Worm (Caenorhabditis elegans): ENCODE measurements around the gene F49E12.7.
"Not testable (repeated sequence)": the region's sequence is repeated elsewhere in the genome, so short reads cannot be mapped to it uniquely, and the experiment has no call there.

The F49E12.7 gene

DNA sequence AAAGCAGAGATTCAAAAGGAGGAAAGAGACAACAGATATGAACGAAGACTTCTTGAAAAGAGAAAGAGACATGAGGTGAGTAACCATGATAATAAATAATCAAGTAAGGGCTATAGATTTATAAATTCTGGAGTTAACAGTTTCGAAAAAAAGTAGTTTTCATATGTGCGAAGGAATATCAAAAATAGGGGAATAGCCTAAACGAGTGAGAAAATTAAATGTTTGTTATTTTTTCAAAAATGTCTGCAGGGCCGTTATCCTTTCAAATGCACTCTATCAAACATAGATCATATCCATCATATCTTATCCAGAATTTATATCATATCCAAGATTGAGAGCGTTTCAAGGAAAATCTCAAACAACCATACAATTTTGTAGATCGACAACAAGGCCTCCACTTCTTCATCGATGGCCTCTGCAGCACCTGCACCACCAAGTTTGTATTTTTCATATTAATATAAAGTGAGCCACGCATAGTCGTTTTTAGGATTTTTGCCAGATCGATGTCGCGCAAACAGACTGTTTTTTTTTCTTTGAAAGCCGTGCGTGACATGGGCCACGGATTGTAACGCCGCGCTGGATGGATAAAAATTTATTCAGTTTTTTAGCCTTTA is 24.9 kb upstream of the F49E12.7 start:
- no peak for TF ChIP-seq unc-55 (GFP tag; optimal IDR thresholded peaks at IDR 0.05)
- TF ChIP-seq elt-3 (tag; optimal IDR thresholded peaks at IDR 0.05) = no peak
- TF ChIP-seq nhr-237 (tag; optimal IDR thresholded peaks at IDR 0.05) = no peak
- TF ChIP-seq lsy-2 (tag; optimal IDR thresholded peaks at IDR 0.05) = no peak
- no peak for TF ChIP-seq unc-39 (tag; optimal IDR thresholded peaks at IDR 0.05)
- TF ChIP-seq mdl-1 (tag; optimal IDR thresholded peaks at IDR 0.05) = no peak
- TF ChIP-seq nhr-25 (tag; optimal IDR thresholded peaks at IDR 0.05) = peak; percentile 85
- no peak for TF ChIP-seq egl-27 (tag; optimal IDR thresholded peaks at IDR 0.05)
- no peak for TF ChIP-seq mbf-1 (tag; optimal IDR thresholded peaks at IDR 0.05)
- peak; percentile 85 for TF ChIP-seq nhr-12 (tag; optimal IDR thresholded peaks at IDR 0.05)
- no peak for TF ChIP-seq Y55F3AM.14 (GFP tag; optimal IDR thresholded peaks at IDR 0.05)
- TF ChIP-seq dmd-4 (tag; optimal IDR thresholded peaks at IDR 0.05) = no peak
- TF ChIP-seq peb-1 (tag; optimal IDR thresholded peaks at IDR 0.05) = no peak
- no peak for TF ChIP-seq ztf-11 (tag; optimal IDR thresholded peaks at IDR 0.05)
- TF ChIP-seq gmeb-1 (tag; optimal IDR thresholded peaks at IDR 0.05) = no peak
- TF ChIP-seq snpc-4 (tag; optimal IDR thresholded peaks at IDR 0.05) = no peak

DNA sequence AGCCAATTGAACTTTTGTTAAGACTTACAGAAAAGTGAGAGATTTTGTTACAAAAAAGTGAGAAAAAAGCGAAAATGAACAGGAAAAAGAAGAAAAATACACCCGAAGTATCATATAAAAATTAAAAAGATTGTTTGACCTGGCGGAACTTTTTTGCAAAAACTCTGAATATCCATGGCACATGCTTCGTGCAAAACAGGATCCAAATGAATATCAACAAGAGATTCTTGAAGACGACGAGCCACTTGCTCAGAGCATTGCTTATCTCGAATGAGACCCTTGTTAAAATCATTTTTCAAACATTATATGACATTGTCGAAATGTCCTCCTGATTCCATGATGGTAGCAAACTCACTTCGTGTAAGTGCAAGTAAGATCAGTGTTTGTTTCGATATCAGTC is 23.9 kb upstream of the F49E12.7 start, which contains the start of gene F14E5.8:
F14E5.8 (plus strand) TSS at position 301 of the 400 bp plus-strand sequence.
- not testable (repeated sequence) for TF ChIP-seq C34F6.9, nhr-77, nhr-23 (tag; optimal IDR thresholded peaks at IDR 0.05)

DNA sequence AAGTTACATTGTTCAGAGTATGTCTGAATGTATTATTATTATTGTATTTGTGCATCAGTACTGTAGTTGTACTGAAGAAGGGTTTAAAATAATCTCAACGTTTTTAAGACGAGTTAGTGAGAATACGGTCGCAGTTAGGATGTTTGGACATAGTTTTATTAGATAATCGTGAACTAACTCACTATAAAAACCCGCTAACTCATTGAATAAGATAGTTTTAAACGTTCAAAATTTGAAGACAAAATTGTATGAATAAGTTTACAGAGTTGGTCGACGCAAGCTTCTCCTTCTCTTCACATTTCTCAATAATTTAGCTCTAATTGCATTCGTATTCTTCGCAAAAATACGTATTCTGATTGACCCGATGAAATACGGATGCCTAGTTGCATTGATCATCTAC is 23.1 kb upstream of the F49E12.7 start:
- no peak for TF ChIP-seq unc-39 (tag; optimal IDR thresholded peaks at IDR 0.05)
- no peak for TF ChIP-seq zag-1 (tag; optimal IDR thresholded peaks at IDR 0.05)
- TF ChIP-seq ztf-4 (tag; optimal IDR thresholded peaks at IDR 0.05) = no peak
- no peak for TF ChIP-seq mdl-1 (tag; optimal IDR thresholded peaks at IDR 0.05)
- peak; percentile 81 for TF ChIP-seq nhr-12 (tag; optimal IDR thresholded peaks at IDR 0.05)
- TF ChIP-seq nhr-25 (tag; optimal IDR thresholded peaks at IDR 0.05) = peak; percentile 76
- TF ChIP-seq mab-5 (tag; optimal IDR thresholded peaks at IDR 0.05) = peak; percentile 25
- no peak for TF ChIP-seq crh-2 (tag; optimal IDR thresholded peaks at IDR 0.05)

DNA sequence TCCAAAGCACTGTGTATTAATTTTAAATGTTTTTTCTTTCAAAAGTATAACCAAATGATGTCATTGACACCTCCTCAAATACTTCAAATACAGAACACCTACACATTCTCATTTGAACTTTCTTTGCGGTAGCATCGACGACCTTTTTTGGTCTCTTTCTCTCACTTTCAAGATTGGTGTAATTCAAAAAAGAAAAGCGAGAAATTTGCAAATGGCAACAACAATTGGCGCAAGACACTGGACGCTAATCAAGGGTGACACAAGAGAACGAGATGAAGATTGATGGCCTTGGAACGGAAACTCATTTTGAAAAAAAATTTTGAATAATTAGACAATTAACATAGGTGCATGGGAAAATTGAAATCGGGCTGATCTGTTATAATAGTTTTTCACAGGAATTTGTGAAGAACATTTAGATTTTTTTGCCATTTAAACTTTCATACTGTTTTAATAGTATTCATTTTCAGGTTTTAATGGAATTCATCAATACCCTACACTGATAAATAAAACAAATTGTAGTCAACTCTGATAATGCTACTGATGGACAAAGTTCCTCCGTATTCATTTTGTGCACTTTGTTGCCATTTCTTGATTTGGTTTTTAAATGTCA is 21.2 kb upstream of the F49E12.7 start, which contains the start of gene fdgt-2:
fdgt-2 (plus strand) TSS at position 560 of the 610 bp plus-strand sequence.
- no peak for TF ChIP-seq sma-3 (GFP tag; optimal IDR thresholded peaks at IDR 0.05)
- no peak for TF ChIP-seq elt-3 (tag; optimal IDR thresholded peaks at IDR 0.05)
- TF ChIP-seq ama-1 (optimal IDR thresholded peaks at IDR 0.05) = no peak
- TF ChIP-seq nhr-25 (tag; optimal IDR thresholded peaks at IDR 0.05) = peak; percentile 43
- TF ChIP-seq ceh-16 (tag; optimal IDR thresholded peaks at IDR 0.05) = peak; percentile 77

DNA sequence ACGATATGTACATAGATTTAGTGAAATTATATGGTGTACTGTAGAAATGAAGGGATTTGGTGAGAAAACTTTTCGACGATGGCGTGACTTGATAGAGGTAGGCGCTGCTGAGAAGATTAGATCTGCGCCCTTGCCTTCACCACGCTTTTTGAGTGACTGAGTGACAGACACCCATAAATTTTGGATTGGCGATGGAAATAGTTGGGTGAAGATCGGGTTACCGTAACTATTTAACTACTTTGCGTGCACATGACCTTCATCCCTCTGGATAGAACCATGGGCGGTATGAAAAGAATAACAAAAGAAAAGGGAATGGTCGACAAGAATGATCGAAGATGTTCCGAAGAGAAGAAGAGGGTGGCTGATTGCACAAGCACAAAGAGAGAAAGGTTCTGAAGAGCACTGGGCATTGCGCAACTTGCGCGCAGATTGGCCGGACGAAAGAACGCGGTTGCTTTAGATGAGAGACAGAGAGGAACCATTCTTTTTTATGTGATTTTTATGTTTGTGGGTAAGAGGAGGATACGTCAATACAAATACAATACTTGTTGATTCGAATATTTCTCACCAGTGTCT is 19.6 kb upstream of the F49E12.7 start:
- peak; percentile 17 for TF ChIP-seq elt-1 (tag; optimal IDR thresholded peaks at IDR 0.05)
- TF ChIP-seq lin-13 (GFP tag; optimal IDR thresholded peaks at IDR 0.05) = no peak
- no peak for TF ChIP-seq sma-9 (GFP tag; optimal IDR thresholded peaks at IDR 0.05)
- TF ChIP-seq sma-9 (tag; optimal IDR thresholded peaks at IDR 0.05) = no peak
- no peak for TF ChIP-seq sem-4 (tag; optimal IDR thresholded peaks at IDR 0.05)
- no peak for TF ChIP-seq nhr-21 (tag; optimal IDR thresholded peaks at IDR 0.05)
- TF ChIP-seq nhr-25 (tag; optimal IDR thresholded peaks at IDR 0.05) = no peak
- TF ChIP-seq ceh-16 (tag; optimal IDR thresholded peaks at IDR 0.05) = peak; percentile 37
- TF ChIP-seq nhr-77 (tag; optimal IDR thresholded peaks at IDR 0.05) = no peak
- TF ChIP-seq lsy-2 (tag; optimal IDR thresholded peaks at IDR 0.05) = no peak
- no peak for TF ChIP-seq egl-27 (tag; optimal IDR thresholded peaks at IDR 0.05)
- TF ChIP-seq peb-1 (tag; optimal IDR thresholded peaks at IDR 0.05) = no peak

DNA sequence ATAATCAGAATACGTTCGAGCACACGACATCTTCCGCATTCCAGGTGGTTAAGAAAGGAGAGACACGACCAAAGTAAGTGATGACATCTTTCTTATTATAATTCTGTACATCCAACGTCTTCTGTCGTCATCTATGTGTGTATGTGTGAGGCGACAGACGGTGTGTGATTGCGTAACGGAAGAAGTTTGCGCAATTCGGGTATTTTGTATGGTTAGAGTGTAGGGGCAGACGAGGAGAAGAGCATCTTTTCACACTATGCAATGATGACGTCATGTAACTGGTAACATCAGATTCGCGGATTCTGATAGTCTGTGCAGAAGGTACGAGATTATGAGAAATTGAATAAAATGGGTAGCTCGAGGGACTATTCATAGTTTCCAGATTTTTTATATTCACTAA is 19.1 kb upstream of the F49E12.7 start:
- TF ChIP-seq aly-2 (tag; optimal IDR thresholded peaks at IDR 0.05) (no peak), ceh-16 (tag; optimal IDR thresholded peaks at IDR 0.05) (no peak), ztf-11 (tag; optimal IDR thresholded peaks at IDR 0.05) (no peak), ZK546.5 (tag; optimal IDR thresholded peaks at IDR 0.05) (no peak), C34F6.9 (tag; optimal IDR thresholded peaks at IDR 0.05) (no peak), crh-2 (tag; optimal IDR thresholded peaks at IDR 0.05) (no peak), nhr-23 (tag; optimal IDR thresholded peaks at IDR 0.05) (no peak), egl-27 (tag; optimal IDR thresholded peaks at IDR 0.05) (no peak), dmd-4 (tag; optimal IDR thresholded peaks at IDR 0.05) (no peak), nhr-6 (tag; optimal IDR thresholded peaks at IDR 0.05) (no peak)
